Fruit fly (Drosophila melanogaster): ENCODE measurements around the gene CAH6.

- TF ChIP-seq Hr4 (GFP tag; optimal IDR thresholded peaks at IDR 0.05) (no peak), CG11902 (GFP tag; optimal IDR thresholded peaks at IDR 0.05) (no peak), lz (GFP tag; optimal IDR thresholded peaks at IDR 0.05) (no peak), Ets96B (tag; optimal IDR thresholded peaks at IDR 0.05) (no peak), CG11294 (GFP tag; IDR thresholded peaks at IDR 0.05) (no peak), Hr39 (GFP tag; optimal IDR thresholded peaks at IDR 0.05) (no peak), CG11762 (GFP tag; optimal IDR thresholded peaks at IDR 0.05; ENCODE audit: insufficient read depth) (no peak), CG15336 (GFP tag; IDR thresholded peaks at IDR 0.05) (no peak), pdm3 (GFP tag; optimal IDR thresholded peaks at IDR 0.05) (no peak), CG6276 (GFP tag; optimal IDR thresholded peaks at IDR 0.05) (no peak), Gug (GFP tag; IDR thresholded peaks at IDR 0.05) (no peak), CG6808 (GFP tag; optimal IDR thresholded peaks at IDR 0.05) (no peak)
Observed at dm6 chr3R:31223971-31224860, 33.2 kb upstream of the CAH6 start.
